Worm (Caenorhabditis elegans) whole organism, L1 larva: Measurements from ENCODE around the gene F26F4.12.

Experiments used
- C16A3.4 ChIP-seq: fragments of 150-350 bp; optimal IDR thresholded peaks from 2 replicates; lab custom pipeline; 2014; ENCODE audit warnings: missing biosample characterization, missing genetic modification characterization
- C34B4.2 ChIP-seq: sonication (generic microtip); optimal IDR thresholded peaks from 2 replicates; lab custom pipeline; 2017; ENCODE audit warnings: mild to moderate bottlenecking, missing genetic modification characterization, missing compliant biosample characterization
- Y116A8C.19 ChIP-seq: sonication (generic microtip); optimal IDR thresholded peaks from 2 replicates; lab custom pipeline; 2016; ENCODE audit warnings: missing compliant biosample characterization, missing genetic modification characterization, borderline replicate concordance
- aha-1 ChIP-seq: fragments of 150-350 bp; optimal IDR thresholded peaks from 2 replicates; lab custom pipeline; 2014; ENCODE audit warnings: missing biosample characterization, missing genetic modification characterization
- alr-1 ChIP-seq: fragments of 200-800 bp; sonication (Bioruptor generic); optimal IDR thresholded peaks from 2 replicates; lab custom pipeline; 2018; ENCODE audit warnings: borderline replicate concordance, mild to moderate bottlenecking, missing genetic modification characterization, missing compliant biosample characterization
- aly-2 ChIP-seq: fragments of 150-350 bp; optimal IDR thresholded peaks from 2 replicates; lab custom pipeline; 2014; ENCODE audit warnings: missing biosample characterization, missing genetic modification characterization
- ama-1 ChIP-seq: fragments of 150-350 bp; optimal IDR thresholded peaks from 2 replicates; lab custom pipeline; 2014
- blmp-1 ChIP-seq: fragments of 150-350 bp; optimal IDR thresholded peaks from 2 replicates; lab custom pipeline; 2014; ENCODE audit warnings: missing biosample characterization, missing genetic modification characterization
- ceh-63 ChIP-seq: fragments of 200-800 bp; sonication (Bioruptor generic); optimal IDR thresholded peaks from 2 replicates; lab custom pipeline; 2018; ENCODE audit warnings: mild to moderate bottlenecking, missing genetic modification characterization, missing compliant biosample characterization
- ceh-8 ChIP-seq: fragments of 200-800 bp; sonication (Bioruptor generic); optimal IDR thresholded peaks from 2 replicates; lab custom pipeline; 2018; ENCODE audit warnings: mild to moderate bottlenecking, missing genetic modification characterization, moderate library complexity, missing compliant biosample characterization
- ceh-88 ChIP-seq: fragments of 200-800 bp; sonication (Bioruptor generic); IDR thresholded peaks from 2 replicates; pipeline ENCODE4 v1.3.6; 2022; ENCODE audit warnings: missing genetic modification characterization, missing compliant biosample characterization
- ceh-90 ChIP-seq: sonication (generic microtip); optimal IDR thresholded peaks from 2 replicates; lab custom pipeline; 2016; ENCODE audit warnings: missing genetic modification characterization, missing compliant biosample characterization
- ces-1 ChIP-seq: fragments of 150-350 bp; optimal IDR thresholded peaks from 2 replicates; lab custom pipeline; 2014; ENCODE audit warnings: missing biosample characterization, missing genetic modification reagents, missing genetic modification characterization
- dpl-1 ChIP-seq, 3 experiments: fragments of 150-350 bp in 2 of 3; sonication (generic microtip) in 1 of 3; optimal IDR thresholded peaks; 2 replicates each; lab custom pipeline; 2014 to 2017; ENCODE audit warnings: missing biosample characterization in 3 of 3, missing genetic modification characterization in 3 of 3, missing genetic modification reagents in 3 of 3
- dsc-1 ChIP-seq: sonication (generic microtip); optimal IDR thresholded peaks from 2 replicates; lab custom pipeline; 2016; ENCODE audit warnings: mild to moderate bottlenecking, missing genetic modification characterization, missing compliant biosample characterization
- egl-27 ChIP-seq, 2 experiments: fragments of 150-350 bp in 1 of 2; sonication (generic microtip); optimal IDR thresholded peaks; 3 replicates each; lab custom pipeline; 2017 to 2018; ENCODE audit warnings: missing biosample characterization in 2 of 2, missing genetic modification characterization in 2 of 2, missing genetic modification reagents in 2 of 2
- elt-3 ChIP-seq, 6 experiments: fragments of 150-350 bp in 1 of 6; sonication (generic microtip); optimal IDR thresholded peaks; 2 replicates each; lab custom pipeline; 2017 to 2018; ENCODE audit warnings: missing biosample characterization in 6 of 6, missing genetic modification characterization in 6 of 6, inconsistent platforms in 1 of 6
- ets-5 ChIP-seq: fragments of 200-800 bp; sonication (Bioruptor generic); IDR thresholded peaks from 2 replicates; pipeline ENCODE4 v1.3.6; 2022; ENCODE audit warnings: missing genetic modification characterization, missing compliant biosample characterization
- fkh-10 ChIP-seq: sonication (generic microtip); optimal IDR thresholded peaks from 2 replicates; lab custom pipeline; 2017; ENCODE audit warnings: missing biosample characterization, missing genetic modification reagents, missing genetic modification characterization
- fkh-8 ChIP-seq: sonication (generic microtip); optimal IDR thresholded peaks from 2 replicates; lab custom pipeline; 2016; ENCODE audit warnings: mild to moderate bottlenecking, missing genetic modification characterization, missing compliant biosample characterization
- fos-1 ChIP-seq: fragments of 150-350 bp; optimal IDR thresholded peaks from 2 replicates; lab custom pipeline; 2014; ENCODE audit warnings: missing biosample characterization, missing genetic modification characterization
- grh-1 ChIP-seq: fragments of 200-800 bp; sonication (Bioruptor generic); IDR thresholded peaks from 2 replicates; pipeline ENCODE4 v1.3.6; 2022; ENCODE audit warnings: missing genetic modification reagents, missing genetic modification characterization, missing compliant biosample characterization
- hlh-4 ChIP-seq: sonication (generic microtip); optimal IDR thresholded peaks from 2 replicates; lab custom pipeline; 2016; ENCODE audit warnings: mild to moderate bottlenecking, missing genetic modification characterization, missing compliant biosample characterization
- irx-1 ChIP-seq: sonication (generic microtip); optimal IDR thresholded peaks from 2 replicates; lab custom pipeline; 2016; ENCODE audit warnings: missing genetic modification characterization, missing compliant biosample characterization
- jun-1 ChIP-seq: fragments of 150-350 bp; optimal IDR thresholded peaks from 2 replicates; lab custom pipeline; 2014; ENCODE audit warnings: missing biosample characterization, missing genetic modification reagents, missing genetic modification characterization
- lin-13 ChIP-seq: fragments of 150-350 bp; optimal IDR thresholded peaks from 2 replicates; lab custom pipeline; 2014; ENCODE audit warnings: missing biosample characterization, missing genetic modification reagents, missing genetic modification characterization
- lin-15B ChIP-seq: fragments of 150-350 bp; sonication (generic microtip); optimal IDR thresholded peaks from 3 replicates; lab custom pipeline; 2014; ENCODE audit warnings: missing biosample characterization, missing genetic modification characterization
- lin-35 ChIP-seq, 2 experiments: fragments of 150-350 bp; optimal IDR thresholded peaks; 2 replicates each; lab custom pipeline; 2014; ENCODE audit warnings: missing biosample characterization in 2 of 2, missing genetic modification characterization in 2 of 2, missing genetic modification reagents in 2 of 2
- lin-39 ChIP-seq: fragments of 150-350 bp; optimal IDR thresholded peaks from 2 replicates; lab custom pipeline; 2014; ENCODE audit warnings: missing biosample characterization, missing genetic modification reagents, missing genetic modification characterization
- lsy-2 ChIP-seq, 2 experiments: fragments of 150-350 bp; optimal IDR thresholded peaks; 2 replicates each; lab custom pipeline; 2014; ENCODE audit warnings: missing biosample characterization in 2 of 2, missing genetic modification characterization in 2 of 2
- mab-9 ChIP-seq: fragments of 200-800 bp; sonication (Bioruptor generic); IDR thresholded peaks from 2 replicates; pipeline ENCODE4 v1.3.6; 2022; ENCODE audit warnings: missing genetic modification reagents, missing genetic modification characterization, missing compliant biosample characterization
- nhr-11 ChIP-seq: fragments of 150-350 bp; optimal IDR thresholded peaks from 2 replicates; lab custom pipeline; 2014; ENCODE audit warnings: missing biosample characterization, missing genetic modification characterization
- nhr-19 ChIP-seq: fragments of 200-800 bp; sonication (Bioruptor generic); conservative IDR thresholded peaks from 2 replicates; pipeline ENCODE4 v1.3.6; 2022; ENCODE audit warnings: missing genetic modification characterization, missing compliant biosample characterization
- nhr-20 ChIP-seq: sonication (generic microtip); optimal IDR thresholded peaks from 2 replicates; lab custom pipeline; 2016; ENCODE audit warnings: mild to moderate bottlenecking, missing genetic modification characterization, missing compliant biosample characterization
- nhr-237 ChIP-seq: fragments of 150-350 bp; optimal IDR thresholded peaks from 2 replicates; lab custom pipeline; 2014; ENCODE audit warnings: missing biosample characterization, missing genetic modification characterization
- nhr-28 ChIP-seq: fragments of 150-350 bp; optimal IDR thresholded peaks from 2 replicates; lab custom pipeline; 2014; ENCODE audit warnings: missing biosample characterization, missing genetic modification characterization
- nhr-47 ChIP-seq: sonication (generic microtip); optimal IDR thresholded peaks from 2 replicates; lab custom pipeline; 2016; ENCODE audit warnings: mild to moderate bottlenecking, missing genetic modification characterization, moderate library complexity, missing compliant biosample characterization
- nhr-71 ChIP-seq: sonication (generic microtip); optimal IDR thresholded peaks from 2 replicates; lab custom pipeline; 2016; ENCODE audit warnings: mild to moderate bottlenecking, missing genetic modification characterization, moderate library complexity, missing compliant biosample characterization
- nhr-76 ChIP-seq: sonication (generic microtip); optimal IDR thresholded peaks from 2 replicates; lab custom pipeline; 2017; ENCODE audit warnings: missing biosample characterization, missing genetic modification characterization
- nhr-84 ChIP-seq: sonication (generic microtip); optimal IDR thresholded peaks from 2 replicates; lab custom pipeline; 2017; ENCODE audit warnings: missing biosample characterization, missing genetic modification characterization
- nhr-85 ChIP-seq: sonication (generic microtip); peaks from one replicate; lab custom pipeline; 2016; ENCODE audit warnings: missing genetic modification characterization, inconsistent platforms, missing compliant biosample characterization
- nhr-90 ChIP-seq: sonication (generic microtip); optimal IDR thresholded peaks from 2 replicates; lab custom pipeline; 2016; ENCODE audit warnings: mild to moderate bottlenecking, missing genetic modification characterization, missing compliant biosample characterization; ENCODE audit not compliant: poor library complexity
- pag-3 ChIP-seq: sonication (generic microtip); optimal IDR thresholded peaks from 2 replicates; lab custom pipeline; 2017; ENCODE audit warnings: missing genetic modification characterization, mild to moderate bottlenecking, missing compliant biosample characterization, antibody characterized with exemption, borderline replicate concordance; ENCODE audit not compliant: insufficient read depth
- pax-3 ChIP-seq: fragments of 200-800 bp; sonication (Bioruptor generic); optimal IDR thresholded peaks from 2 replicates; lab custom pipeline; 2018; ENCODE audit warnings: mild to moderate bottlenecking, missing genetic modification characterization, moderate library complexity, missing compliant biosample characterization
- skn-1 ChIP-seq: fragments of 150-350 bp; optimal IDR thresholded peaks from 2 replicates; lab custom pipeline; 2014; ENCODE audit warnings: missing biosample characterization, missing genetic modification characterization
- snpc-4 ChIP-seq: fragments of 150-350 bp; optimal IDR thresholded peaks from 2 replicates; lab custom pipeline; 2014; ENCODE audit warnings: missing biosample characterization, missing genetic modification characterization
- snu-23 ChIP-seq: sonication (generic microtip); optimal IDR thresholded peaks from 2 replicates; lab custom pipeline; 2016; ENCODE audit warnings: missing genetic modification characterization, missing compliant biosample characterization
- sptf-1 ChIP-seq: fragments of 150-350 bp; optimal IDR thresholded peaks from 2 replicates; lab custom pipeline; 2014; ENCODE audit warnings: missing biosample characterization, missing genetic modification characterization
- sup-37 ChIP-seq: fragments of 200-800 bp; sonication (Bioruptor generic); optimal IDR thresholded peaks from 2 replicates; lab custom pipeline; 2018; ENCODE audit warnings: mild to moderate bottlenecking, missing genetic modification characterization, missing compliant biosample characterization
- tbx-2 ChIP-seq: sonication (generic microtip); optimal IDR thresholded peaks from 2 replicates; lab custom pipeline; 2016; ENCODE audit warnings: missing genetic modification characterization, missing compliant biosample characterization
- tlp-1 ChIP-seq: fragments of 150-350 bp; optimal IDR thresholded peaks from 2 replicates; lab custom pipeline; 2014; ENCODE audit warnings: missing biosample characterization, missing genetic modification characterization
- unc-30 ChIP-seq: sonication (generic microtip); optimal IDR thresholded peaks from 2 replicates; lab custom pipeline; 2017; ENCODE audit warnings: missing biosample characterization, missing genetic modification characterization
- unc-62 ChIP-seq: fragments of 150-350 bp; optimal IDR thresholded peaks from 2 replicates; lab custom pipeline; 2014; ENCODE audit warnings: missing biosample characterization, missing genetic modification reagents, missing genetic modification characterization
- zag-1 ChIP-seq: fragments of 150-350 bp; optimal IDR thresholded peaks from 2 replicates; lab custom pipeline; 2014; ENCODE audit warnings: missing biosample characterization, missing genetic modification characterization
- ztf-4 ChIP-seq: fragments of 150-350 bp; optimal IDR thresholded peaks from 2 replicates; lab custom pipeline; 2014; ENCODE audit warnings: missing biosample characterization, missing genetic modification characterization

Gene F26F4.12

ce11 chrIII:4950345-4950744 lies 40.5 kb upstream of the F26F4.12 start:
- no peak for TF ChIP-seq nhr-28
- TF ChIP-seq lin-13 (GFP tag; lab: Kevin White, UChicago): no peak
- TF ChIP-seq alr-1 (tag; lab: Kevin White, UChicago): no peak
- no peak for TF ChIP-seq pag-3 (tag; lab: Kevin White, UChicago)
- TF ChIP-seq aly-2 (tag; lab: Kevin White, UChicago): no peak
- no peak for TF ChIP-seq nhr-84
- TF ChIP-seq irx-1 (tag; lab: Kevin White, UChicago): no peak
- TF ChIP-seq mab-9 (GFP tag; lab: Robert Waterston, UW): no peak
- peak; percentile 27 for TF ChIP-seq nhr-20 (tag; lab: Kevin White, UChicago)
- TF ChIP-seq ceh-63: no peak
- TF ChIP-seq skn-1: no peak
- TF ChIP-seq tlp-1 (tag; lab: Kevin White, UChicago): no peak
- TF ChIP-seq zag-1 (tag; lab: Kevin White, UChicago): no peak
- TF ChIP-seq lin-15B (tag; lab: Kevin White, UChicago): no peak
- no peak for TF ChIP-seq Y116A8C.19
- peak; percentile 32 for TF ChIP-seq tbx-2 (tag; lab: Kevin White, UChicago)
- no peak for TF ChIP-seq blmp-1 (tag; lab: Kevin White, UChicago)
- TF ChIP-seq ama-1: no peak
- no peak for TF ChIP-seq ces-1
- TF ChIP-seq sup-37 (GFP tag; lab: Kevin White, UChicago): no peak
- no peak for TF ChIP-seq lin-39 (tag; lab: Kevin White, UChicago)
- no peak for TF ChIP-seq C16A3.4 (tag; lab: Kevin White, UChicago)
- no peak for TF ChIP-seq aha-1 (tag; lab: Kevin White, UChicago)
- peak; percentile 47 for TF ChIP-seq nhr-47
- no peak for TF ChIP-seq jun-1
- TF ChIP-seq fkh-10 (GFP tag; lab: Kevin White, UChicago): peak; percentile 1
- no peak for TF ChIP-seq grh-1 (GFP tag; lab: Robert Waterston, UW)
- no peak for TF ChIP-seq unc-30
- no peak for TF ChIP-seq nhr-237 (tag; lab: Kevin White, UChicago)
- TF ChIP-seq ztf-4 (tag; lab: Kevin White, UChicago): no peak
- TF ChIP-seq hlh-4 (tag; lab: Kevin White, UChicago): no peak
- TF ChIP-seq nhr-19 (GFP tag; lab: Robert Waterston, UW): no peak
- TF ChIP-seq snpc-4 (tag; lab: Kevin White, UChicago): peak; percentile 15
- no peak for TF ChIP-seq unc-62 (GFP tag; lab: Kevin White, UChicago)
- peak; percentile 63 for TF ChIP-seq nhr-71 (tag; lab: Kevin White, UChicago)
- no peak for TF ChIP-seq nhr-76
- TF ChIP-seq sptf-1 (tag; lab: Kevin White, UChicago): no peak
- TF ChIP-seq egl-27 (tag; optimal IDR thresholded peaks at IDR 0.05; lab: Kevin White, UChicago): no peak
- no peak for TF ChIP-seq ceh-90 (tag; lab: Kevin White, UChicago)
- TF ChIP-seq nhr-90 (tag; lab: Kevin White, UChicago): no peak
- TF ChIP-seq nhr-85 (tag; lab: Kevin White, UChicago): no peak
- TF ChIP-seq ets-5 (GFP tag; lab: Robert Waterston, UW): no peak
- no peak for TF ChIP-seq elt-3 (tag; optimal IDR thresholded peaks at IDR 0.05; lab: Kevin White, UChicago)
- no peak for TF ChIP-seq C34B4.2
- peak; percentile 57 for TF ChIP-seq snu-23 (GFP tag; lab: Kevin White, UChicago)
- TF ChIP-seq lsy-2 (tag; optimal IDR thresholded peaks at IDR 0.05; lab: Kevin White, UChicago): peak; percentile 25 to 57
- peak; percentile 5 to 34 (median 31) for TF ChIP-seq dpl-1 (GFP tag; optimal IDR thresholded peaks at IDR 0.05; lab: Kevin White, UChicago)
- no peak for TF ChIP-seq ceh-8 (GFP tag; lab: Kevin White, UChicago)
- TF ChIP-seq pax-3 (tag; lab: Kevin White, UChicago): no peak
- TF ChIP-seq fkh-8 (tag; lab: Kevin White, UChicago): peak; percentile 77
- TF ChIP-seq dsc-1: no peak
- TF ChIP-seq fos-1: no peak
- peak; percentile 36 to 56 for TF ChIP-seq lin-35 (GFP tag; optimal IDR thresholded peaks at IDR 0.05; lab: Kevin White, UChicago)
- no peak for TF ChIP-seq nhr-11 (tag; lab: Kevin White, UChicago)
- no peak for TF ChIP-seq ceh-88 (GFP tag; lab: Robert Waterston, UW)
